Worm (Caenorhabditis elegans): ENCODE measurements around the gene garr-1.

The garr-1 gene

ce11 chrIV:408892-409291 lies 17.1 kb upstream of the garr-1 start:
- TF ChIP-seq fos-1 (tag; optimal IDR thresholded peaks at IDR 0.05): peak; percentile 96
- no peak for TF ChIP-seq ama-1 (optimal IDR thresholded peaks at IDR 0.05)

- TF ChIP-seq ceh-16 (tag; optimal IDR thresholded peaks at IDR 0.05) (no peak), ztf-1 (GFP tag; conservative IDR thresholded peaks at IDR 0.05) (no peak), nhr-10 (tag; optimal IDR thresholded peaks at IDR 0.05) (no peak)
These were observed 16.0 kb upstream of the garr-1 start, which contains the start of gene kgb-1 for ce11 chrIV:409935-410334. kgb-1 (minus strand) TSS chrIV:410035.

DNA sequence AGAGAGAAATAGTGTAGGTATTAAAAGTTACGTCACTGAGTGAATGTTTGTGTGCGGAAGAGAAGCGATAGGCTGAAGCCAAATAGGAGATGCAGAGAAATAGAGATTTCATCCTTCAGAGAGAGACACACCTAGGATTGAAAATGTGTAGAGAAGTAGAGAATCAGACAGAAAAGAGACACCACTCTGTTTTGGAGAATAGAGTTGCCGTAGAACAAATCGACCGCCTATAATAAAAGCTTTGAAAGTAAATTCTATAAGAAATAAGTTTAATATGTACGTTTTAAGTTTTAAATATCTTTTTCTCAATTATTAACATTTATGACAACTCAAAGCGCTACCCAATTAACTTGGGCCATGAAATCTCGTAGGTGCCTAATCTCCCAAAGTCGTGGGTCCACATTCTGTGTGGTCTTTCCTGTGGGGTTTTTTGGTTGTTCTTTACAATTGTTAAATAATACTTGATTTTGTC lies 15.5 kb upstream of the garr-1 start, which contains the start of gene T07A9.12:
Gene T07A9.12, plus strand, starts transcription at position 448 of the 472 bp plus-strand sequence.
- no peak for TF ChIP-seq mab-5 (tag; optimal IDR thresholded peaks at IDR 0.05)
- TF ChIP-seq gmeb-1 (tag; optimal IDR thresholded peaks at IDR 0.05): peak; percentile 41
- TF ChIP-seq mbf-1 (tag; optimal IDR thresholded peaks at IDR 0.05): no peak
- TF ChIP-seq nhr-21 (tag; optimal IDR thresholded peaks at IDR 0.05): peak; percentile 64
- peak; percentile 47 for TF ChIP-seq sem-4 (tag; optimal IDR thresholded peaks at IDR 0.05)
- TF ChIP-seq ceh-82 (tag; optimal IDR thresholded peaks at IDR 0.05): no peak
- TF ChIP-seq C34F6.9 (tag; optimal IDR thresholded peaks at IDR 0.05): peak; percentile 81
- TF ChIP-seq blmp-1 (tag; optimal IDR thresholded peaks at IDR 0.05; ENCODE audit: insufficient read depth): peak; percentile 32
- peak; percentile 64 for TF ChIP-seq nhr-6 (tag; optimal IDR thresholded peaks at IDR 0.05)
- TF ChIP-seq nhr-77 (tag; optimal IDR thresholded peaks at IDR 0.05): no peak
- TF ChIP-seq unc-55 (GFP tag; optimal IDR thresholded peaks at IDR 0.05): peak; percentile 77
- peak; percentile 51 to 86 for TF ChIP-seq lsy-2 (tag; optimal IDR thresholded peaks at IDR 0.05)
- no peak for TF ChIP-seq unc-39 (tag; optimal IDR thresholded peaks at IDR 0.05)
- peak; percentile 79 for TF ChIP-seq nhr-25 (tag; optimal IDR thresholded peaks at IDR 0.05)
- no peak for TF ChIP-seq zag-1 (tag; optimal IDR thresholded peaks at IDR 0.05)
- peak; percentile 79 for TF ChIP-seq sma-3 (GFP tag; optimal IDR thresholded peaks at IDR 0.05)
- TF ChIP-seq egl-27 (tag; optimal IDR thresholded peaks at IDR 0.05): peak; percentile 9
- TF ChIP-seq F13H6.1 (tag; optimal IDR thresholded peaks at IDR 0.05): peak; percentile 80
- TF ChIP-seq lin-13 (GFP tag; optimal IDR thresholded peaks at IDR 0.05): peak; percentile 79
- TF ChIP-seq crh-2 (tag; optimal IDR thresholded peaks at IDR 0.05): peak; percentile 91
- TF ChIP-seq fos-1 (tag; optimal IDR thresholded peaks at IDR 0.05): peak; percentile 77
- TF ChIP-seq sma-9 (GFP tag; optimal IDR thresholded peaks at IDR 0.05): peak; percentile 81
- no peak for TF ChIP-seq sma-9 (tag; optimal IDR thresholded peaks at IDR 0.05)
- peak; percentile 83 for TF ChIP-seq nhr-129 (tag; optimal IDR thresholded peaks at IDR 0.05)
- no peak for TF ChIP-seq skn-1 (tag; optimal IDR thresholded peaks at IDR 0.05)

DNA sequence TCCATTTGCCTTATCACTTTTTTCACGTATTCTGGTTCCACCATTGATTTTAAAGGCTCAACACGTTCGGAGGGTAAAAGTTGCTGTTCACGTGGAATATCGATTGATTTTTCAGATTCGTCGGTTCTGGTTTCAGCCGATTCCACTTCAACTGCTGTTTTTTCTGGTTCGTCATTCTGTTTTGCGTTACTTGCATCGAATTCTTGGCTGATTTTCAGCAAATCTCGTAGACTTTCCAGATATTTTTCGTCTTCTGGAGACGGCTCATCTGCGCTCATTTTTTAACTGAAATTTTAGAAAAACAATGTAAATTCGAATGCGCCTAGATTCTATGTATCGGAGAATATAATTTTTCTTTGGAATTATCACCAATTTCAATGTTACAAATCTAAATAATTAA lies 6.3 kb upstream of the garr-1 start, which contains the start of gene eri-1:
Gene eri-1, minus strand, starts transcription at position 285 of the 400 bp plus-strand sequence.
- TF ChIP-seq elt-1 (tag; optimal IDR thresholded peaks at IDR 0.05) (no peak), dmd-4 (tag; optimal IDR thresholded peaks at IDR 0.05) (no peak), ztf-4 (tag; optimal IDR thresholded peaks at IDR 0.05) (no peak), zag-1 (tag; optimal IDR thresholded peaks at IDR 0.05) (no peak), gmeb-1 (tag; optimal IDR thresholded peaks at IDR 0.05) (no peak), nhr-77 (tag; optimal IDR thresholded peaks at IDR 0.05) (no peak), lsy-2 (tag; optimal IDR thresholded peaks at IDR 0.05) (no peak), nhr-129 (tag; optimal IDR thresholded peaks at IDR 0.05) (no peak), nhr-6 (tag; optimal IDR thresholded peaks at IDR 0.05) (no peak), fos-1 (tag; optimal IDR thresholded peaks at IDR 0.05) (no peak), nhr-11 (tag; optimal IDR thresholded peaks at IDR 0.05) (no peak), lin-11 (tag; optimal IDR thresholded peaks at IDR 0.05) (no peak), ztf-11 (tag; optimal IDR thresholded peaks at IDR 0.05) (no peak), R02D3.7 (tag; optimal IDR thresholded peaks at IDR 0.05) (no peak), sma-3 (GFP tag; optimal IDR thresholded peaks at IDR 0.05) (no peak), elt-3 (tag; optimal IDR thresholded peaks at IDR 0.05) (no peak), snpc-4 (tag; optimal IDR thresholded peaks at IDR 0.05) (no peak), sma-9 (GFP tag; optimal IDR thresholded peaks at IDR 0.05) (no peak), sma-9 (tag; optimal IDR thresholded peaks at IDR 0.05) (no peak)

Data from whole organism, L2 larva.